Fruit fly (Drosophila melanogaster) whole organism, embryonic: ENCODE data around the gene CG13634.

Experiments
- Abd-B ChIP-seq: fragments of 200-800 bp; sonication (Bioruptor generic); optimal IDR thresholded peaks from 2 replicates; lab custom pipeline; 2018; ENCODE audit warnings: missing biosample characterization, mild to moderate bottlenecking, missing genetic modification characterization, moderate library complexity
- Awh ChIP-seq: fragments of 200-800 bp; sonication (Bioruptor generic); IDR thresholded peaks from 2 replicates; pipeline ENCODE4, ENCODE4 v1.3.6; 2022; ENCODE audit warnings: missing biosample characterization, missing genetic modification characterization
- Bgb ChIP-seq: fragments of 200-800 bp; sonication (Bioruptor generic); IDR thresholded peaks from 2 replicates; pipeline ENCODE4 v1.3.6; 2022; ENCODE audit warnings: missing biosample characterization, missing genetic modification characterization; ENCODE audit not compliant: partially characterized antibody
- C15 ChIP-seq: fragments of 200-800 bp; sonication (Bioruptor generic); IDR thresholded peaks from 3 replicates; pipeline ENCODE4 v1.3.6; 2022; ENCODE audit warnings: missing biosample characterization, missing genetic modification characterization
- CG10959 ChIP-seq: fragments of 200-800 bp; sonication (Bioruptor generic); IDR thresholded peaks from 2 replicates; pipeline ENCODE4 v1.3.6; 2022; ENCODE audit warnings: missing biosample characterization, missing genetic modification characterization
- CG10979 ChIP-seq: fragments of 200-800 bp; sonication (Bioruptor generic); optimal IDR thresholded peaks from 2 replicates; lab custom pipeline; 2018; ENCODE audit warnings: missing biosample characterization, mild to moderate bottlenecking, missing genetic modification characterization, moderate library complexity
- CG11093 ChIP-seq: fragments of 200-800 bp; sonication (Bioruptor generic); IDR thresholded peaks from 3 replicates; pipeline ENCODE4 v1.3.6; 2022; ENCODE audit warnings: missing biosample characterization, missing genetic modification characterization
- CG11456 ChIP-seq: fragments of 200-800 bp; sonication (Bioruptor generic); IDR thresholded peaks from 3 replicates; pipeline ENCODE4 v1.3.6; 2022; ENCODE audit warnings: missing biosample characterization, missing genetic modification characterization
- CG11723 ChIP-seq: fragments of 200-800 bp; sonication (Bioruptor generic); optimal IDR thresholded peaks from 2 replicates; lab custom pipeline; 2017; ENCODE audit warnings: missing biosample characterization, mild to moderate bottlenecking, missing genetic modification characterization
- CG12299 ChIP-seq: fragments of 200-800 bp; sonication (Bioruptor generic); optimal IDR thresholded peaks from 2 replicates; lab custom pipeline; 2018; ENCODE audit warnings: missing biosample characterization, mild to moderate bottlenecking, missing genetic modification characterization
- CG14860 ChIP-seq: fragments of 200-800 bp; sonication (Bioruptor generic); IDR thresholded peaks from 3 replicates; pipeline ENCODE4 v1.3.6; 2022; ENCODE audit warnings: missing biosample characterization, missing genetic modification characterization; ENCODE audit not compliant: partially characterized antibody
- CG17361 ChIP-seq: fragments of 200-800 bp; sonication (Bioruptor generic); IDR thresholded peaks from 3 replicates; pipeline ENCODE4 v1.3.6; 2022; ENCODE audit warnings: missing biosample characterization, missing genetic modification characterization
- CG2120 ChIP-seq: fragments of 200-800 bp; sonication (Bioruptor generic); optimal IDR thresholded peaks from 3 replicates; lab custom pipeline; 2016; ENCODE audit warnings: missing biosample characterization, missing genetic modification characterization
- CG32767 ChIP-seq: fragments of 200-800 bp; sonication (Bioruptor generic); IDR thresholded peaks from 2 replicates; pipeline ENCODE4 v1.3.6; 2022; ENCODE audit warnings: missing biosample characterization, missing genetic modification characterization
- CG4328 ChIP-seq: fragments of 200-800 bp; sonication (Bioruptor generic); optimal IDR thresholded peaks from 3 replicates; lab custom pipeline; 2017; ENCODE audit warnings: missing biosample characterization, missing genetic modification reagents, missing genetic modification characterization
- CG4854 ChIP-seq: fragments of 200-800 bp; sonication (Bioruptor generic); optimal IDR thresholded peaks from 2 replicates; lab custom pipeline; 2016; ENCODE audit warnings: missing biosample characterization, missing genetic modification characterization, inconsistent platforms
- CG6654 ChIP-seq: fragments of 200-800 bp; sonication (Bioruptor generic); optimal IDR thresholded peaks from 2 replicates; lab custom pipeline; 2017; ENCODE audit warnings: missing biosample characterization, mild to moderate bottlenecking, missing genetic modification characterization
- CG6791 ChIP-seq: fragments of 200-800 bp; sonication (Bioruptor generic); IDR thresholded peaks from 3 replicates; pipeline ENCODE4 v1.3.6; 2022; ENCODE audit warnings: missing biosample characterization, missing genetic modification characterization; ENCODE audit not compliant: partially characterized antibody
- D ChIP-seq, 2 experiments: fragments of 200-800 bp in 1 of 2; fragments of >200 bp in 1 of 2; sonication (Bioruptor generic) in 1 of 2; optimal IDR thresholded peaks; 2 replicates in 1 of 2; 3 replicates in 1 of 2; lab custom pipeline; 2017; ENCODE audit warnings: mild to moderate bottlenecking in 1 of 2, missing biosample characterization in 1 of 2, missing genetic modification characterization in 1 of 2, missing genetic modification reagents in 1 of 2
- Doc3 ChIP-seq: fragments of 200-800 bp; sonication (Bioruptor generic); IDR thresholded peaks from 3 replicates; pipeline ENCODE4 v1.3.6; 2022; ENCODE audit warnings: missing biosample characterization, missing genetic modification characterization; ENCODE audit not compliant: partially characterized antibody
- GATAe ChIP-seq: fragments of 200-800 bp; sonication (Bioruptor generic); conservative IDR thresholded peaks from 2 replicates; pipeline ENCODE4 v1.3.6; 2022; ENCODE audit warnings: missing biosample characterization, missing genetic modification characterization
- HLH4C ChIP-seq: fragments of 200-800 bp; sonication (Bioruptor generic); IDR thresholded peaks from 3 replicates; pipeline ENCODE4 v1.3.6; 2022; ENCODE audit warnings: missing biosample characterization, missing genetic modification characterization; ENCODE audit not compliant: partially characterized antibody
- HmgZ ChIP-seq: fragments of 200-800 bp; sonication (Bioruptor generic); optimal IDR thresholded peaks from 2 replicates; lab custom pipeline; 2018; ENCODE audit warnings: missing biosample characterization, mild to moderate bottlenecking, missing genetic modification characterization
- NC2α ChIP-seq: fragments of 200-800 bp; sonication (Bioruptor generic); optimal IDR thresholded peaks from 2 replicates; lab custom pipeline; 2016; ENCODE audit warnings: missing biosample characterization, missing genetic modification characterization
- Nf-YB ChIP-seq: fragments of 200-800 bp; sonication (Bioruptor generic); optimal IDR thresholded peaks from 3 replicates; lab custom pipeline; 2019; ENCODE audit warnings: missing biosample characterization, mild to moderate bottlenecking, missing genetic modification characterization, moderate library complexity
- Spps ChIP-seq: fragments of 200-800 bp; sonication (Bioruptor generic); optimal IDR thresholded peaks from 2 replicates; lab custom pipeline; 2018; ENCODE audit warnings: missing biosample characterization, mild to moderate bottlenecking, missing genetic modification characterization
- Stat92E ChIP-seq, 3 experiments: fragments of >200 bp in 2 of 3; fragments of 200-800 bp in 1 of 3; sonication (Bioruptor generic) in 1 of 3; optimal IDR thresholded peaks; 2 replicates each; lab custom pipeline; 2017 to 2019; ENCODE audit warnings: missing biosample characterization in 3 of 3, missing genetic modification characterization in 3 of 3, mild to moderate bottlenecking in 1 of 3, moderate library complexity in 1 of 3
- bigmax ChIP-seq: fragments of 200-800 bp; sonication (Bioruptor generic); optimal IDR thresholded peaks from 2 replicates; lab custom pipeline; 2018; ENCODE audit warnings: missing biosample characterization, mild to moderate bottlenecking, missing genetic modification characterization
- bsh ChIP-seq, 2 experiments: fragments of 200-800 bp; sonication (Bioruptor generic); optimal IDR thresholded peaks; 2 replicates each; lab custom pipeline; 2017 to 2018; ENCODE audit warnings: mild to moderate bottlenecking in 2 of 2, missing biosample characterization in 2 of 2, missing genetic modification characterization in 2 of 2, moderate library complexity in 1 of 2
- chinmo ChIP-seq: fragments of 200-800 bp; sonication (Bioruptor generic); IDR thresholded peaks from 4 replicates; pipeline ENCODE4 v1.3.6; 2022; ENCODE audit warnings: missing biosample characterization, missing genetic modification characterization; ENCODE audit not compliant: partially characterized antibody
- chm ChIP-seq: fragments of 200-800 bp; sonication (Bioruptor generic); IDR thresholded peaks from 2 replicates; pipeline ENCODE4 v1.3.6; 2022; ENCODE audit warnings: missing biosample characterization, missing genetic modification characterization
- crc ChIP-seq: fragments of 200-800 bp; sonication (Bioruptor generic); optimal IDR thresholded peaks from 2 replicates; lab custom pipeline; 2016; ENCODE audit warnings: missing biosample characterization, missing genetic modification characterization
- crp ChIP-seq, 2 experiments: fragments of 200-800 bp; sonication (Bioruptor generic); optimal IDR thresholded peaks; 2 replicates in 1 of 2; 3 replicates in 1 of 2; lab custom pipeline; 2017; ENCODE audit warnings: missing biosample characterization in 2 of 2, missing genetic modification characterization in 2 of 2, mild to moderate bottlenecking in 1 of 2, moderate library complexity in 1 of 2
- dpn ChIP-seq, 2 experiments: fragments of 200-800 bp; sonication (Bioruptor generic); optimal IDR thresholded peaks; 3 replicates each; lab custom pipeline; 2016; ENCODE audit warnings: missing biosample characterization in 2 of 2, missing genetic modification characterization in 2 of 2
- ems ChIP-seq: fragments of 200-800 bp; sonication (Bioruptor generic); optimal IDR thresholded peaks from 3 replicates; lab custom pipeline; 2016; ENCODE audit warnings: missing biosample characterization, missing genetic modification characterization
- ewg ChIP-seq: fragments of 200-800 bp; sonication (Bioruptor generic); optimal IDR thresholded peaks from 3 replicates; lab custom pipeline; 2017; ENCODE audit warnings: mild to moderate bottlenecking, missing biosample characterization, missing genetic modification reagents, missing genetic modification characterization
- exex ChIP-seq: fragments of 200-800 bp; sonication (Bioruptor generic); optimal IDR thresholded peaks from 4 replicates; lab custom pipeline; 2018; ENCODE audit warnings: missing biosample characterization, mild to moderate bottlenecking, missing genetic modification characterization, moderate library complexity
- fd64A ChIP-seq: fragments of 200-800 bp; sonication (Bioruptor generic); optimal IDR thresholded peaks from 3 replicates; lab custom pipeline; 2018; ENCODE audit warnings: missing biosample characterization, mild to moderate bottlenecking, missing genetic modification characterization
- gcm2 ChIP-seq: fragments of 200-800 bp; sonication (Bioruptor generic); optimal IDR thresholded peaks from 2 replicates; lab custom pipeline; 2016; ENCODE audit warnings: missing biosample characterization, missing genetic modification characterization
- gfzf ChIP-seq: fragments of 200-800 bp; sonication (Bioruptor generic); optimal IDR thresholded peaks from 2 replicates; lab custom pipeline; 2016; ENCODE audit warnings: missing biosample characterization, mild to moderate bottlenecking, missing genetic modification characterization, moderate library complexity
- gro ChIP-seq: fragments of 200-800 bp; sonication (Bioruptor generic); optimal IDR thresholded peaks from 2 replicates; lab custom pipeline; 2016; ENCODE audit warnings: missing biosample characterization, missing genetic modification characterization
- lilli ChIP-seq: fragments of 200-800 bp; sonication (Bioruptor generic); optimal IDR thresholded peaks from 3 replicates; lab custom pipeline; 2016; ENCODE audit warnings: missing biosample characterization, missing genetic modification characterization
- nmo ChIP-seq: fragments of 200-800 bp; sonication (Bioruptor generic); optimal IDR thresholded peaks from 2 replicates; lab custom pipeline; 2018; ENCODE audit warnings: missing biosample characterization, mild to moderate bottlenecking, missing genetic modification characterization, moderate library complexity
- p53 ChIP-seq: fragments of 200-800 bp; sonication (Bioruptor generic); optimal IDR thresholded peaks from 2 replicates; lab custom pipeline; 2016; ENCODE audit warnings: missing biosample characterization, missing genetic modification characterization
- ranshi ChIP-seq: fragments of 200-800 bp; sonication (Bioruptor generic); IDR thresholded peaks from 2 replicates; pipeline ENCODE4 v1.3.6; 2022; ENCODE audit warnings: missing biosample characterization, missing genetic modification characterization
- ro ChIP-seq: fragments of 200-800 bp; sonication (Bioruptor generic); IDR thresholded peaks from 2 replicates; pipeline ENCODE4 v1.3.6; 2022; ENCODE audit warnings: missing biosample characterization, missing genetic modification characterization
- sna ChIP-seq: fragments of 200-800 bp; sonication (Bioruptor generic); IDR thresholded peaks from 2 replicates; pipeline ENCODE4 v1.3.6; 2022; ENCODE audit warnings: missing biosample characterization, missing genetic modification characterization; ENCODE audit not compliant: partially characterized antibody
- unc-4 ChIP-seq: fragments of 200-800 bp; sonication (Bioruptor generic); IDR thresholded peaks from 2 replicates; pipeline ENCODE4 v1.3.6; 2022; ENCODE audit warnings: missing biosample characterization, missing genetic modification characterization; ENCODE audit not compliant: partially characterized antibody
- z ChIP-seq: fragments of 200-800 bp; sonication (Bioruptor generic); IDR thresholded peaks from 3 replicates; pipeline ENCODE4 v1.3.6; 2022; ENCODE audit warnings: missing biosample characterization, missing genetic modification characterization

CG13634 gene

DNA sequence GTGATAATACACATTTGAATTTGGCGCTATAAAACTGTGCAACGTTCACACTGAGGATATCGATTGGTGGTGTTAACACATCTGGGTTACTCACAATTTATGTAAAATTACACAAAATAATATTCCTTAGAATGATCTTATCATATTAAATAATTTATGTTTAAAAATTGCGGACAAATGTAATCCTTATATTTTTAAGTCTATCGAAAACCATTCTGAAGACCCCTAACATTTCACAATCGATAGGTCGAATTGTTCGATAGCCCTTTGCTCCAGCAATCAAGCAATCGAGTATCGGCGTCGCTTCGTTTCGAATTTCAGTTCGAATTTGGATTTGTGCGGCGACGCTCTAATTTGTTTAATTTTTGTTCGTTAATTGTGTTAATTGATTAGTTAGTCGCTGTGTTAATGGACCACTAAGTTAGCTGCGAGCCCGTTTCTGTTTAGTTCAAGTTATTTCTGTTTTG lies 36.3 kb downstream of the CG13634 start, which contains the start of gene asp (continued):
- no peak for TF ChIP-seq CG6654 (GFP tag; lab: Kevin White, UChicago)
- no peak for TF ChIP-seq bsh (GFP tag; optimal IDR thresholded peaks at IDR 0.05; lab: Kevin White, UChicago)
- TF ChIP-seq crc (GFP tag; lab: Kevin White, UChicago) = no peak
- peak; percentile 95 for TF ChIP-seq HLH4C
- TF ChIP-seq Awh = no peak
- TF ChIP-seq fd64A = no peak
- TF ChIP-seq crp (GFP tag; optimal IDR thresholded peaks at IDR 0.05; lab: Kevin White, UChicago) = no peak
- peak; percentile 87 for TF ChIP-seq CG6791
- no peak for TF ChIP-seq gcm2 (GFP tag; lab: Kevin White, UChicago)
- no peak for TF ChIP-seq HmgZ
- peak; percentile 26 for TF ChIP-seq Abd-B (GFP tag; lab: Kevin White, UChicago)
- no peak for TF ChIP-seq CG11093
- no peak for TF ChIP-seq D (optimal IDR thresholded peaks at IDR 0.05; lab: Kevin White, UChicago)
- no peak for TF ChIP-seq D (GFP tag; optimal IDR thresholded peaks at IDR 0.05; lab: Kevin White, UChicago)
- TF ChIP-seq ems = peak; percentile 24
- no peak for TF ChIP-seq CG11723 (GFP tag; lab: Kevin White, UChicago)
- TF ChIP-seq gfzf (GFP tag; lab: Kevin White, UChicago) = peak; percentile 29
- peak; percentile 65 for TF ChIP-seq bigmax
- TF ChIP-seq z (GFP tag; lab: Robert Waterston, UW) = no peak
- no peak for TF ChIP-seq ro (GFP tag; lab: Robert Waterston, UW)
- TF ChIP-seq CG32767 (GFP tag; lab: Robert Waterston, UW) = no peak
- no peak for TF ChIP-seq dpn (GFP tag; optimal IDR thresholded peaks at IDR 0.05; lab: Kevin White, UChicago)
- TF ChIP-seq CG10959 (GFP tag; lab: Robert Waterston, UW) = no peak
- TF ChIP-seq sna (GFP tag; lab: Robert Waterston, UW) = peak; percentile 91
- no peak for TF ChIP-seq ranshi (GFP tag; lab: Robert Waterston, UW)
- TF ChIP-seq Doc3 = peak; percentile 84
- TF ChIP-seq chinmo (GFP tag; lab: Robert Waterston, UW) = peak; percentile 12; the same call in 1 of the 4 replicates
- TF ChIP-seq Stat92E (GFP tag; optimal IDR thresholded peaks at IDR 0.05; lab: Kevin White, UChicago) = no peak
- TF ChIP-seq Spps (tag; lab: Kevin White, UChicago) = no peak
- TF ChIP-seq GATAe (GFP tag; lab: Robert Waterston, UW) = no peak
- peak; percentile 36 for TF ChIP-seq CG10979 (tag; lab: Kevin White, UChicago)
- no peak for TF ChIP-seq CG12299 (tag; lab: Kevin White, UChicago)
- TF ChIP-seq CG4328 (GFP tag; lab: Kevin White, UChicago) = no peak
- no peak for TF ChIP-seq CG17361 (GFP tag; lab: Robert Waterston, UW)
- peak; percentile 76 for TF ChIP-seq unc-4 (GFP tag; lab: Robert Waterston, UW)
- TF ChIP-seq CG2120 = no peak
- peak; percentile 80 for TF ChIP-seq Bgb (GFP tag; lab: Robert Waterston, UW)
- no peak for TF ChIP-seq C15
- no peak for TF ChIP-seq exex (tag; lab: Kevin White, UChicago)
- TF ChIP-seq chm = no peak
- TF ChIP-seq nmo (GFP tag; lab: Kevin White, UChicago) = peak; percentile 54
- TF ChIP-seq lilli (GFP tag; lab: Kevin White, UChicago) = no peak
- TF ChIP-seq gro (GFP tag; lab: Kevin White, UChicago) = no peak
- no peak for TF ChIP-seq CG11456 (GFP tag; lab: Robert Waterston, UW)
- no peak for TF ChIP-seq NC2α (GFP tag; lab: Kevin White, UChicago)
- no peak for TF ChIP-seq ewg (GFP tag; lab: Kevin White, UChicago)
- TF ChIP-seq CG4854 (GFP tag; lab: Kevin White, UChicago) = no peak
- no peak for TF ChIP-seq Nf-YB (GFP tag; lab: Kevin White, UChicago)
- TF ChIP-seq CG14860 (GFP tag; lab: Robert Waterston, UW) = peak; percentile 94
- TF ChIP-seq p53 (GFP tag; lab: Kevin White, UChicago) = no peak
